Fruit fly (Drosophila melanogaster) whole organism, embryonic: ENCODE data around the gene PRL-1.

Experiments
- Abd-B ChIP-seq: fragments of 200-800 bp; sonication (Bioruptor generic); optimal IDR thresholded peaks from 2 replicates; lab custom pipeline; 2018; ENCODE audit warnings: missing biosample characterization, mild to moderate bottlenecking, missing genetic modification characterization, moderate library complexity
- Bdp1 ChIP-seq: fragments of 200-800 bp; sonication (Bioruptor generic); optimal IDR thresholded peaks from 3 replicates; lab custom pipeline; 2016; ENCODE audit warnings: missing biosample characterization, missing genetic modification characterization
- CG11398 ChIP-seq: fragments of 200-800 bp; sonication (Bioruptor generic); optimal IDR thresholded peaks from 2 replicates; lab custom pipeline; 2016; ENCODE audit warnings: missing biosample characterization, missing genetic modification characterization
- CG12391 ChIP-seq: fragments of 200-800 bp; sonication (Bioruptor generic); optimal IDR thresholded peaks from 3 replicates; lab custom pipeline; 2018; ENCODE audit warnings: missing biosample characterization, mild to moderate bottlenecking, missing genetic modification characterization, moderate library complexity
- CG14710 ChIP-seq: fragments of 200-800 bp; sonication (Bioruptor generic); optimal IDR thresholded peaks from 3 replicates; lab custom pipeline; 2019; ENCODE audit warnings: missing biosample characterization, mild to moderate bottlenecking, missing genetic modification characterization, moderate library complexity
- CG16779 ChIP-seq: fragments of 200-800 bp; sonication (Bioruptor generic); IDR thresholded peaks from 2 replicates; pipeline ENCODE4 v1.3.6; 2022; ENCODE audit warnings: missing biosample characterization, missing genetic modification characterization
- CG16815 ChIP-seq: fragments of 200-800 bp; sonication (Bioruptor generic); optimal IDR thresholded peaks from 3 replicates; lab custom pipeline; 2017; ENCODE audit warnings: missing biosample characterization, mild to moderate bottlenecking, missing genetic modification characterization
- CG18619 ChIP-seq: fragments of 200-800 bp; sonication (Bioruptor generic); optimal IDR thresholded peaks from 3 replicates; lab custom pipeline; 2017; ENCODE audit warnings: missing biosample characterization, mild to moderate bottlenecking, missing genetic modification characterization
- CG18764 ChIP-seq: fragments of 200-800 bp; sonication (Bioruptor generic); optimal IDR thresholded peaks from 3 replicates; lab custom pipeline; 2016; ENCODE audit warnings: missing biosample characterization, missing genetic modification characterization
- CG32772 ChIP-seq: fragments of 200-800 bp; sonication (Bioruptor generic); IDR thresholded peaks from 2 replicates; pipeline ENCODE4 v1.3.6; 2022; ENCODE audit warnings: missing biosample characterization, missing genetic modification characterization
- CG34376 ChIP-seq: fragments of 200-800 bp; sonication (Bioruptor generic); optimal IDR thresholded peaks from 2 replicates; lab custom pipeline; 2018; ENCODE audit warnings: missing biosample characterization, mild to moderate bottlenecking, missing genetic modification characterization
- CG3838 ChIP-seq: fragments of 200-800 bp; sonication (Bioruptor generic); optimal IDR thresholded peaks from 3 replicates; lab custom pipeline; 2016; ENCODE audit warnings: missing biosample characterization, missing genetic modification characterization
- CG3847 ChIP-seq: fragments of 200-800 bp; sonication (Bioruptor generic); IDR thresholded peaks from 2 replicates; pipeline ENCODE4 v1.3.6; 2022; ENCODE audit warnings: missing biosample characterization, missing genetic modification characterization
- CG42726 ChIP-seq: fragments of 200-800 bp; sonication (Bioruptor generic); IDR thresholded peaks from 2 replicates; pipeline ENCODE4 v1.3.6; 2022; ENCODE audit warnings: missing biosample characterization, missing genetic modification characterization; ENCODE audit not compliant: partially characterized antibody
- CG6175 ChIP-seq: fragments of 200-800 bp; sonication (Bioruptor generic); IDR thresholded peaks from 3 replicates; pipeline ENCODE4 v1.3.6; 2022; ENCODE audit warnings: missing biosample characterization, missing genetic modification characterization
- CG6813 ChIP-seq: fragments of 200-800 bp; sonication (Bioruptor generic); optimal IDR thresholded peaks from 2 replicates; lab custom pipeline; 2017; ENCODE audit warnings: missing biosample characterization, missing genetic modification characterization, mild to moderate bottlenecking, moderate library complexity, missing genetic modification reagents
- CG7839 ChIP-seq: fragments of 200-800 bp; sonication (Bioruptor generic); optimal IDR thresholded peaks from 3 replicates; lab custom pipeline; 2018; ENCODE audit warnings: missing biosample characterization, mild to moderate bottlenecking, missing genetic modification characterization, moderate library complexity
- CG8478 ChIP-seq: fragments of >200 bp; optimal IDR thresholded peaks from 2 replicates; lab custom pipeline; 2018
- CG8765 ChIP-seq: fragments of 200-800 bp; sonication (Bioruptor generic); IDR thresholded peaks from 2 replicates; pipeline ENCODE4 v1.3.6; 2022; ENCODE audit warnings: missing biosample characterization, missing genetic modification characterization
- CG8944 ChIP-seq: fragments of 200-800 bp; sonication (Bioruptor generic); optimal IDR thresholded peaks from 3 replicates; lab custom pipeline; 2016; ENCODE audit warnings: missing biosample characterization, missing genetic modification characterization
- Dll ChIP-seq: fragments of 200-800 bp; sonication (Bioruptor generic); IDR thresholded peaks from 4 replicates; pipeline ENCODE4 v1.3.6; 2022; ENCODE audit warnings: missing biosample characterization, missing genetic modification characterization; ENCODE audit not compliant: partially characterized antibody
- Elba2 ChIP-seq: fragments of 200-800 bp; sonication (Bioruptor generic); optimal IDR thresholded peaks from 3 replicates; lab custom pipeline; 2016; ENCODE audit warnings: missing biosample characterization, missing genetic modification characterization
- Hr39 ChIP-seq: fragments of >200 bp; optimal IDR thresholded peaks from 2 replicates; lab custom pipeline; 2017
- Hsf ChIP-seq: fragments of 200-800 bp; sonication (Bioruptor generic); optimal IDR thresholded peaks from 3 replicates; lab custom pipeline; 2016; ENCODE audit warnings: missing biosample characterization, missing genetic modification characterization
- Jarid2 ChIP-seq: fragments of 200-800 bp; sonication (Bioruptor generic); optimal IDR thresholded peaks from 3 replicates; lab custom pipeline; 2017; ENCODE audit warnings: mild to moderate bottlenecking, missing biosample characterization, missing genetic modification reagents, missing genetic modification characterization
- MBD-R2 ChIP-seq: fragments of 200-800 bp; sonication (Bioruptor generic); IDR thresholded peaks from 2 replicates; pipeline ENCODE4 v1.3.6; 2022; ENCODE audit warnings: missing biosample characterization, missing genetic modification characterization
- NK7.1 ChIP-seq: fragments of 200-800 bp; sonication (Bioruptor generic); optimal IDR thresholded peaks from 3 replicates; lab custom pipeline; 2016; ENCODE audit warnings: missing biosample characterization, missing genetic modification characterization
- Neu2 ChIP-seq: fragments of 200-800 bp; sonication (Bioruptor generic); optimal IDR thresholded peaks from 3 replicates; lab custom pipeline; 2016; ENCODE audit warnings: missing biosample characterization, missing genetic modification characterization, borderline replicate concordance
- Xrp1 ChIP-seq: fragments of 200-800 bp; sonication (Bioruptor generic); IDR thresholded peaks from 2 replicates; pipeline ENCODE4 v1.3.6; 2022; ENCODE audit warnings: missing biosample characterization, missing genetic modification characterization
- amos ChIP-seq: fragments of 200-800 bp; sonication (Bioruptor generic); IDR thresholded peaks from 2 replicates; pipeline ENCODE4 v1.3.6; 2022; ENCODE audit warnings: missing biosample characterization, missing genetic modification characterization; ENCODE audit not compliant: partially characterized antibody
- ara ChIP-seq: fragments of 200-800 bp; sonication (Bioruptor generic); IDR thresholded peaks from 2 replicates; pipeline ENCODE4 v1.3.6; 2022; ENCODE audit warnings: missing biosample characterization, missing genetic modification characterization
- bbx ChIP-seq: fragments of 200-800 bp; sonication (Bioruptor generic); IDR thresholded peaks from 2 replicates; pipeline ENCODE4 v1.3.6; 2022; ENCODE audit warnings: missing biosample characterization, missing genetic modification characterization; ENCODE audit not compliant: partially characterized antibody
- bsh ChIP-seq, 2 experiments: fragments of 200-800 bp; sonication (Bioruptor generic); optimal IDR thresholded peaks; 2 replicates each; lab custom pipeline; 2017 to 2018; ENCODE audit warnings: mild to moderate bottlenecking in 2 of 2, missing biosample characterization in 2 of 2, missing genetic modification characterization in 2 of 2, moderate library complexity in 1 of 2
- caup ChIP-seq: fragments of 200-800 bp; sonication (Bioruptor generic); optimal IDR thresholded peaks from 3 replicates; lab custom pipeline; 2017; ENCODE audit warnings: missing biosample characterization, mild to moderate bottlenecking, missing genetic modification characterization, moderate library complexity; ENCODE audit not compliant: severe bottlenecking
- chm ChIP-seq: fragments of 200-800 bp; sonication (Bioruptor generic); IDR thresholded peaks from 2 replicates; pipeline ENCODE4 v1.3.6; 2022; ENCODE audit warnings: missing biosample characterization, missing genetic modification characterization
- dpn ChIP-seq, 2 experiments: fragments of 200-800 bp; sonication (Bioruptor generic); optimal IDR thresholded peaks; 3 replicates each; lab custom pipeline; 2016; ENCODE audit warnings: missing biosample characterization in 2 of 2, missing genetic modification characterization in 2 of 2
- ems ChIP-seq: fragments of 200-800 bp; sonication (Bioruptor generic); optimal IDR thresholded peaks from 3 replicates; lab custom pipeline; 2016; ENCODE audit warnings: missing biosample characterization, missing genetic modification characterization
- eyg ChIP-seq: fragments of 200-800 bp; sonication (Bioruptor generic); optimal IDR thresholded peaks from 3 replicates; lab custom pipeline; 2016; ENCODE audit warnings: missing biosample characterization, missing genetic modification characterization
- fd64A ChIP-seq: fragments of 200-800 bp; sonication (Bioruptor generic); optimal IDR thresholded peaks from 3 replicates; lab custom pipeline; 2018; ENCODE audit warnings: missing biosample characterization, mild to moderate bottlenecking, missing genetic modification characterization
- fru ChIP-seq: fragments of >200 bp; optimal IDR thresholded peaks from 2 replicates; lab custom pipeline; 2017
- knrl ChIP-seq: fragments of 200-800 bp; sonication (Bioruptor generic); IDR thresholded peaks from 3 replicates; pipeline ENCODE4 v1.3.6; 2022; ENCODE audit warnings: missing biosample characterization, missing genetic modification characterization; ENCODE audit not compliant: partially characterized antibody
- lov ChIP-seq, 2 experiments: fragments of 200-800 bp in 1 of 2; fragments of >200 bp in 1 of 2; sonication (Bioruptor generic) in 1 of 2; IDR thresholded peaks in 1 of 2; optimal IDR thresholded peaks in 1 of 2; 2 replicates in 1 of 2; 3 replicates in 1 of 2; pipeline versions ENCODE4 v1.3.6 to Lab custom; 2017 to 2022; ENCODE audit warnings: missing biosample characterization in 1 of 2, missing genetic modification characterization in 1 of 2
- pfk ChIP-seq: fragments of 200-800 bp; sonication (Bioruptor generic); optimal IDR thresholded peaks from 2 replicates; lab custom pipeline; 2018; ENCODE audit warnings: missing biosample characterization, mild to moderate bottlenecking, missing genetic modification characterization, moderate library complexity
- run ChIP-seq: fragments of 200-800 bp; sonication (Bioruptor generic); optimal IDR thresholded peaks from 3 replicates; lab custom pipeline; 2018; ENCODE audit warnings: missing biosample characterization, mild to moderate bottlenecking, missing genetic modification characterization
- salm ChIP-seq: fragments of 200-800 bp; sonication (Bioruptor generic); optimal IDR thresholded peaks from 2 replicates; lab custom pipeline; 2018; ENCODE audit warnings: missing biosample characterization, mild to moderate bottlenecking, missing genetic modification characterization
- shn ChIP-seq: fragments of 200-800 bp; sonication (Bioruptor generic); optimal IDR thresholded peaks from 3 replicates; lab custom pipeline; 2016; ENCODE audit warnings: missing biosample characterization, missing genetic modification characterization
- sna ChIP-seq: fragments of 200-800 bp; sonication (Bioruptor generic); IDR thresholded peaks from 2 replicates; pipeline ENCODE4 v1.3.6; 2022; ENCODE audit warnings: missing biosample characterization, missing genetic modification characterization; ENCODE audit not compliant: partially characterized antibody
- stc ChIP-seq: fragments of 200-800 bp; sonication (Bioruptor generic); IDR thresholded peaks from 2 replicates; pipeline ENCODE4 v1.3.6; 2022; ENCODE audit warnings: missing biosample characterization, missing genetic modification characterization
- vnd ChIP-seq: fragments of 200-800 bp; sonication (Bioruptor generic); IDR thresholded peaks from 3 replicates; pipeline ENCODE4 v1.3.6; 2022; ENCODE audit warnings: missing biosample characterization, missing genetic modification characterization; ENCODE audit not compliant: partially characterized antibody
- yki ChIP-seq: fragments of >200 bp; optimal IDR thresholded peaks from 3 replicates; lab custom pipeline; 2018

Gene PRL-1

dm6 chr2L:16279774-16280252 is 22.4 kb upstream of the PRL-1 start (continued):
- peak; percentile 90 for TF ChIP-seq CG18619 (GFP tag; lab: Kevin White, UChicago)
- TF ChIP-seq Jarid2 = peak; percentile 73
- peak; percentile 77 for TF ChIP-seq caup
- TF ChIP-seq CG8944 (GFP tag; lab: Kevin White, UChicago) = peak; percentile 78
- peak; percentile 79 for TF ChIP-seq Xrp1
- TF ChIP-seq CG8478 = no peak
- TF ChIP-seq CG32772 (GFP tag; lab: Robert Waterston, UW) = peak; percentile 71
- TF ChIP-seq Dll = no peak
- TF ChIP-seq CG16815 = peak; percentile 77
- TF ChIP-seq Bdp1 (GFP tag; lab: Kevin White, UChicago) = peak; percentile 56
- TF ChIP-seq fd64A (GFP tag; lab: Kevin White, UChicago) = peak; percentile 81
- TF ChIP-seq dpn (GFP tag; optimal IDR thresholded peaks at IDR 0.05; lab: Kevin White, UChicago) = peak; percentile 89 to 92
- no peak for TF ChIP-seq sna (GFP tag; lab: Robert Waterston, UW)
- no peak for TF ChIP-seq knrl (GFP tag; lab: Robert Waterston, UW)
- peak; percentile 76 for TF ChIP-seq CG3838 (GFP tag; lab: Kevin White, UChicago)
- TF ChIP-seq lov (optimal IDR thresholded peaks at IDR 0.05; lab: Kevin White, UChicago) = no peak
- TF ChIP-seq lov (GFP tag; IDR thresholded peaks at IDR 0.05; lab: Robert Waterston, UW) = no peak; the same call in 2 of the 3 replicates
- TF ChIP-seq yki (lab: Kevin White, UChicago) = no peak
- TF ChIP-seq CG42726 (GFP tag; lab: Robert Waterston, UW) = no peak
- TF ChIP-seq CG6813 (GFP tag; lab: Kevin White, UChicago) = peak; percentile 78
- TF ChIP-seq chm (GFP tag; lab: Robert Waterston, UW) = peak; percentile 41; the same call in 1 of the 2 replicates
- TF ChIP-seq bsh (GFP tag; optimal IDR thresholded peaks at IDR 0.05; lab: Kevin White, UChicago) = peak; percentile 85 to 93
- peak; percentile 6 for TF ChIP-seq CG34376 (GFP tag; lab: Kevin White, UChicago)
- TF ChIP-seq MBD-R2 (GFP tag; lab: Robert Waterston, UW) = no peak
- TF ChIP-seq CG6175 (GFP tag; lab: Robert Waterston, UW) = no peak
- no peak; the same call in 1 of the 2 replicates for TF ChIP-seq ara
- peak; percentile 92 for TF ChIP-seq Abd-B (GFP tag; lab: Kevin White, UChicago)
- TF ChIP-seq CG16779 (GFP tag; lab: Robert Waterston, UW) = no peak
- TF ChIP-seq run = peak; percentile 91
- peak; percentile 92 for TF ChIP-seq Hsf (GFP tag; lab: Kevin White, UChicago)
- peak; percentile 86 for TF ChIP-seq CG18764 (GFP tag; lab: Kevin White, UChicago)
- peak; percentile 40 for TF ChIP-seq pfk (GFP tag; lab: Kevin White, UChicago)
- TF ChIP-seq stc = peak; percentile 86
- TF ChIP-seq amos (GFP tag; lab: Robert Waterston, UW) = peak; percentile 30; the same call in 1 of the 2 replicates
- peak; percentile 46; the same call in 1 of the 2 replicates for TF ChIP-seq CG3847 (GFP tag; lab: Robert Waterston, UW)
- TF ChIP-seq vnd (GFP tag; lab: Robert Waterston, UW) = no peak
- peak; percentile 92 for TF ChIP-seq salm
- no peak for TF ChIP-seq Elba2 (GFP tag; lab: Kevin White, UChicago)
- TF ChIP-seq CG7839 (tag; lab: Kevin White, UChicago) = peak; percentile 94
- TF ChIP-seq bbx (GFP tag; lab: Robert Waterston, UW) = peak; percentile 47
- TF ChIP-seq Hr39 (lab: Kevin White, UChicago) = no peak
- peak; percentile 96 for TF ChIP-seq CG12391
- TF ChIP-seq shn (GFP tag; lab: Kevin White, UChicago) = peak; percentile 87
- peak; percentile 94 for TF ChIP-seq CG14710
- TF ChIP-seq CG11398 (GFP tag; lab: Kevin White, UChicago) = peak; percentile 85
- no peak for TF ChIP-seq CG8765 (GFP tag; lab: Robert Waterston, UW)
- TF ChIP-seq Neu2 (GFP tag; lab: Kevin White, UChicago) = no peak
- peak; percentile 62 for TF ChIP-seq NK7.1 (GFP tag; lab: Kevin White, UChicago)
- peak; percentile 68 for TF ChIP-seq eyg
- TF ChIP-seq ems (GFP tag; lab: Kevin White, UChicago) = peak; percentile 88
- TF ChIP-seq fru (lab: Kevin White, UChicago) = no peak
